Worm (Caenorhabditis elegans): ENCODE data around the gene ugt-48.

DNA sequence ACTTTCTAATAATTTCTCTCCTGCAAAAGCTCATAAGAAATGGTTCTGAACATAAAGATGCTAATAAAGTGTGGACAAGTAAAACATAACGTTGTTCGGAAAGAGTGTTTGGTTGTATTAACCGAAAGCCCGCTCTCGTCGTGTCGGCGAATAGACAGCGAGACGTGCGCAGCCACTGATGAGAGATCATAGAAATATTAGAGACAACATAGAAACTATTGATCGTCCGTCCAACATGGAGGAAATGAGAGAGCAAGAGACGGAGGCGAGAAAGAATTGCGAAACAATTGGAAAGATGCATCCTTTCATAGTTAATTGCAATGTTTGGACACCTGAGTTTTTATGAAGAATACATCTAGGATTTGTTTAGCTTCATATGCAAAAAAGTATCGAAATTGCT, 32.7 kb upstream of the ugt-48 start:
- TF ChIP-seq pes-1 (GFP tag; IDR thresholded peaks at IDR 0.05): no peak
- no peak for TF ChIP-seq ama-1 (optimal IDR thresholded peaks at IDR 0.05)
- TF ChIP-seq aly-1 (tag; optimal IDR thresholded peaks at IDR 0.05): no peak
- no peak for TF ChIP-seq hnd-1 (tag; optimal IDR thresholded peaks at IDR 0.05)
- TF ChIP-seq ceh-36 (tag; optimal IDR thresholded peaks at IDR 0.05): no peak
- TF ChIP-seq scrt-1 (GFP tag; IDR thresholded peaks at IDR 0.05): no peak
- TF ChIP-seq F13C5.2 (tag; optimal IDR thresholded peaks at IDR 0.05): peak; percentile 40
- no peak for TF ChIP-seq tbx-11 (GFP tag; IDR thresholded peaks at IDR 0.05)
- TF ChIP-seq hmbx-1 (tag; optimal IDR thresholded peaks at IDR 0.05): no peak
- no peak for TF ChIP-seq B0310.2 (tag; optimal IDR thresholded peaks at IDR 0.05)
